Worm (Caenorhabditis elegans): ENCODE results near the gene mrpl-30.

The mrpl-30 gene

ce11 chrIII:2371864-2372263, 38.9 kb downstream of the mrpl-30 start, which contains the start of gene H04J21.1:
TSS of gene H04J21.1 (minus strand) at chrIII:2371964.
- TF ChIP-seq ztf-1 (GFP tag; conservative IDR thresholded peaks at IDR 0.05) (no peak), nhr-21 (tag; optimal IDR thresholded peaks at IDR 0.05) (no peak), nhr-129 (tag; optimal IDR thresholded peaks at IDR 0.05) (no peak), lin-11 (tag; optimal IDR thresholded peaks at IDR 0.05) (no peak), egl-27 (tag; optimal IDR thresholded peaks at IDR 0.05) (no peak), lin-39 (tag; optimal IDR thresholded peaks at IDR 0.05) (no peak), sma-3 (GFP tag; optimal IDR thresholded peaks at IDR 0.05) (no peak), nhr-10 (tag; optimal IDR thresholded peaks at IDR 0.05) (no peak), elt-3 (tag; optimal IDR thresholded peaks at IDR 0.05) (no peak)

ce11 chrIII:2368424-2368823, 42.4 kb downstream of the mrpl-30 start, which contains the start of gene H04J21.4:
TSS of gene H04J21.4 (minus strand) at chrIII:2368524.
- TF ChIP-seq sma-3 (GFP tag; optimal IDR thresholded peaks at IDR 0.05) (no peak), dmd-4 (tag; optimal IDR thresholded peaks at IDR 0.05) (no peak), alr-1 (tag; optimal IDR thresholded peaks at IDR 0.05) (no peak), lin-13 (GFP tag; optimal IDR thresholded peaks at IDR 0.05) (no peak), ZK546.5 (tag; optimal IDR thresholded peaks at IDR 0.05) (no peak), unc-55 (GFP tag; optimal IDR thresholded peaks at IDR 0.05) (no peak), skn-1 (tag; optimal IDR thresholded peaks at IDR 0.05) (no peak), zag-1 (tag; optimal IDR thresholded peaks at IDR 0.05) (no peak), aly-2 (tag; optimal IDR thresholded peaks at IDR 0.05) (no peak), ceh-16 (tag; optimal IDR thresholded peaks at IDR 0.05) (no peak), fos-1 (tag; optimal IDR thresholded peaks at IDR 0.05) (no peak), unc-62 (GFP tag; optimal IDR thresholded peaks at IDR 0.05) (no peak), ztf-1 (GFP tag; conservative IDR thresholded peaks at IDR 0.05) (no peak), ztf-4 (tag; optimal IDR thresholded peaks at IDR 0.05) (no peak), lsy-2 (tag; optimal IDR thresholded peaks at IDR 0.05) (no peak), elt-1 (tag; optimal IDR thresholded peaks at IDR 0.05) (no peak), nhr-21 (tag; optimal IDR thresholded peaks at IDR 0.05) (no peak)

- TF ChIP-seq ztf-1 (GFP tag; conservative IDR thresholded peaks at IDR 0.05): no peak
- TF ChIP-seq mdl-1 (tag; optimal IDR thresholded peaks at IDR 0.05): no peak
- no peak for TF ChIP-seq lin-11 (tag; optimal IDR thresholded peaks at IDR 0.05)
- no peak for TF ChIP-seq unc-55 (GFP tag; optimal IDR thresholded peaks at IDR 0.05)
- no peak for TF ChIP-seq aly-2 (tag; optimal IDR thresholded peaks at IDR 0.05)
Observed at ce11 chrIII:2362648-2363047, 48.1 kb downstream of the mrpl-30 start, which contains the start of gene srd-69. TSS of gene srd-69 (plus strand) at chrIII:2362948.

Measured in whole organism, L2 larva.